Worm (Caenorhabditis elegans) whole organism, mixed stage, embryonic: ENCODE results near the gene F53C3.6.

Experiments
- blmp-1 ChIP-seq: fragments of 150-350 bp; optimal IDR thresholded peaks from 2 replicates; lab custom pipeline; 2014; ENCODE audit warnings: missing biosample characterization, missing genetic modification characterization
- ces-1 ChIP-seq: fragments of 150-350 bp; optimal IDR thresholded peaks from 2 replicates; lab custom pipeline; 2014; ENCODE audit warnings: missing biosample characterization, missing genetic modification reagents, missing genetic modification characterization
- elt-1 ChIP-seq: sonication (generic microtip); optimal IDR thresholded peaks from 2 replicates; lab custom pipeline; 2017; ENCODE audit warnings: missing genetic modification characterization, mild to moderate bottlenecking, missing compliant biosample characterization, antibody characterized with exemption, moderate library complexity, borderline replicate concordance; ENCODE audit not compliant: insufficient read depth
- nhr-12 ChIP-seq: fragments of 150-350 bp; optimal IDR thresholded peaks from 2 replicates; lab custom pipeline; 2014; ENCODE audit warnings: missing biosample characterization, missing genetic modification characterization
- pha-4 ChIP-seq: fragments of 150-350 bp; optimal IDR thresholded peaks from 2 replicates; lab custom pipeline; 2018; ENCODE audit warnings: missing biosample characterization, missing genetic modification reagents, missing genetic modification characterization
- unc-39 ChIP-seq: fragments of 150-350 bp; optimal IDR thresholded peaks from 2 replicates; lab custom pipeline; 2014; ENCODE audit warnings: missing biosample characterization, missing genetic modification characterization

DNA sequence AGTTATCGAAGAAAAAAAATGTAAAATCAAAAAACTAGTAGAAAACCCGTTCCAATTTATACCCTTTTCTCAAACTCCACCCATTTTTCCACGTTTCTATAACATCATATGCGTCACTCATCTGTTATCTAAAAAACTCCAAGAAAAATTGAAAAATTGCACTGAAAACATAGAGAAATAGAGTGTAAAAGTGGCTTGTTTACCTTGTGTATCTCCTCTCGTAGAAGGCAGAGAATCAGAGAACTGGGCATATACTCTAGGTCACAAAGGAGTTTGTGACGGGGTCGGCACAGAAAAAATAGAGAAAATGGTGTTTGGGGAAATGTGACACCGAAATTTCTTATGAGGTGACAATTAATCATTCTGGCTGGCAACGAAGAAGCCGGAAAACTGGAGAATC is 13.3 kb downstream of the F53C3.6 start:
- TF ChIP-seq blmp-1 (no peak), unc-39 (tag; lab: Kevin White, UChicago) (no peak), pha-4 (no peak), nhr-12 (tag; lab: Kevin White, UChicago) (no peak), elt-1 (tag; lab: Kevin White, UChicago) (no peak), ces-1 (no peak)
